Fruit fly (Drosophila melanogaster) whole organism, embryonic: Measurements from ENCODE around the gene CG34297.

Source experiments
- Awh ChIP-seq: fragments of 200-800 bp; sonication (Bioruptor generic); IDR thresholded peaks from 2 replicates; pipeline ENCODE4, ENCODE4 v1.3.6; 2022; ENCODE audit warnings: missing biosample characterization, missing genetic modification characterization
- B-H1 ChIP-seq: fragments of 200-800 bp; sonication (Bioruptor generic); IDR thresholded peaks from 3 replicates; pipeline ENCODE4 v1.3.6; 2022; ENCODE audit warnings: missing biosample characterization, missing genetic modification characterization
- Bgb ChIP-seq: fragments of 200-800 bp; sonication (Bioruptor generic); IDR thresholded peaks from 2 replicates; pipeline ENCODE4 v1.3.6; 2022; ENCODE audit warnings: missing biosample characterization, missing genetic modification characterization; ENCODE audit not compliant: partially characterized antibody
- CG11504 ChIP-seq: fragments of 200-800 bp; sonication (Bioruptor generic); optimal IDR thresholded peaks from 3 replicates; lab custom pipeline; 2019; ENCODE audit warnings: missing biosample characterization, mild to moderate bottlenecking, missing genetic modification characterization, moderate library complexity
- CG12104 ChIP-seq: fragments of 200-800 bp; sonication (Bioruptor generic); optimal IDR thresholded peaks from 3 replicates; lab custom pipeline; 2016; ENCODE audit warnings: missing biosample characterization, missing genetic modification characterization
- CG15514 ChIP-seq: fragments of 200-800 bp; sonication (Bioruptor generic); optimal IDR thresholded peaks from 3 replicates; lab custom pipeline; 2017; ENCODE audit warnings: missing biosample characterization, missing genetic modification characterization, mild to moderate bottlenecking, moderate library complexity, missing genetic modification reagents
- CG15696 ChIP-seq: fragments of 200-800 bp; sonication (Bioruptor generic); optimal IDR thresholded peaks from 2 replicates; lab custom pipeline; 2019; ENCODE audit warnings: missing biosample characterization, mild to moderate bottlenecking, missing genetic modification characterization, moderate library complexity
- CG17829 ChIP-seq: fragments of 200-800 bp; optimal IDR thresholded peaks from 2 replicates; lab custom pipeline; 2019; ENCODE audit warnings: missing biosample characterization, mild to moderate bottlenecking, missing genetic modification characterization, moderate library complexity
- CG2129 ChIP-seq: fragments of 200-800 bp; sonication (Bioruptor generic); IDR thresholded peaks from 2 replicates; pipeline ENCODE4 v1.3.6; 2022; ENCODE audit warnings: missing biosample characterization, missing genetic modification characterization; ENCODE audit not compliant: partially characterized antibody
- CG2199 ChIP-seq: fragments of 200-800 bp; sonication (Bioruptor generic); IDR thresholded peaks from 3 replicates; pipeline ENCODE4 v1.3.6; 2022; ENCODE audit warnings: missing biosample characterization, missing genetic modification characterization
- CG31365 ChIP-seq: fragments of 200-800 bp; sonication (Bioruptor generic); optimal IDR thresholded peaks from 2 replicates; lab custom pipeline; 2018; ENCODE audit warnings: missing biosample characterization, mild to moderate bottlenecking, missing genetic modification characterization
- CG31388 ChIP-seq: fragments of 200-800 bp; sonication (Bioruptor generic); optimal IDR thresholded peaks from 2 replicates; lab custom pipeline; 2016; ENCODE audit warnings: missing biosample characterization, missing genetic modification characterization
- CG33213 ChIP-seq: fragments of 200-800 bp; sonication (Bioruptor generic); optimal IDR thresholded peaks from 3 replicates; lab custom pipeline; 2016; ENCODE audit warnings: missing biosample characterization, missing genetic modification characterization
- CG42726 ChIP-seq: fragments of 200-800 bp; sonication (Bioruptor generic); IDR thresholded peaks from 2 replicates; pipeline ENCODE4 v1.3.6; 2022; ENCODE audit warnings: missing biosample characterization, missing genetic modification characterization; ENCODE audit not compliant: partially characterized antibody
- CG7271 ChIP-seq: fragments of 200-800 bp; sonication (Bioruptor generic); optimal IDR thresholded peaks from 2 replicates; lab custom pipeline; 2018; ENCODE audit warnings: missing biosample characterization, mild to moderate bottlenecking, missing genetic modification characterization, moderate library complexity
- CG8281 ChIP-seq: fragments of 200-800 bp; sonication (Bioruptor generic); optimal IDR thresholded peaks from 2 replicates; lab custom pipeline; 2018; ENCODE audit warnings: missing biosample characterization, mild to moderate bottlenecking, missing genetic modification characterization, moderate library complexity
- CG8290 ChIP-seq, 3 experiments: fragments of 200-800 bp; sonication (Bioruptor generic); optimal IDR thresholded peaks; 2 replicates each; lab custom pipeline; 2016 to 2019; ENCODE audit warnings: missing biosample characterization in 3 of 3, missing genetic modification characterization in 3 of 3, mild to moderate bottlenecking in 2 of 3, moderate library complexity in 1 of 3
- CG8944 ChIP-seq: fragments of 200-800 bp; sonication (Bioruptor generic); optimal IDR thresholded peaks from 3 replicates; lab custom pipeline; 2016; ENCODE audit warnings: missing biosample characterization, missing genetic modification characterization
- CG9817 ChIP-seq: fragments of 200-800 bp; sonication (Bioruptor generic); optimal IDR thresholded peaks from 2 replicates; lab custom pipeline; 2018; ENCODE audit warnings: missing biosample characterization, mild to moderate bottlenecking, missing genetic modification characterization, moderate library complexity
- CoRest ChIP-seq: fragments of 200-800 bp; sonication (Bioruptor generic); optimal IDR thresholded peaks from 3 replicates; lab custom pipeline; 2018; ENCODE audit warnings: missing biosample characterization, mild to moderate bottlenecking, missing genetic modification characterization, moderate library complexity
- Dbx ChIP-seq: fragments of 200-800 bp; sonication (Bioruptor generic); IDR thresholded peaks from 3 replicates; pipeline ENCODE4 v1.3.6; 2022; ENCODE audit warnings: missing biosample characterization, missing genetic modification characterization
- Deaf1 ChIP-seq: fragments of 200-800 bp; optimal IDR thresholded peaks from 3 replicates; lab custom pipeline; 2019; ENCODE audit warnings: missing biosample characterization, mild to moderate bottlenecking, missing genetic modification characterization, moderate library complexity
- Dfd ChIP-seq, 2 experiments: fragments of >200 bp; optimal IDR thresholded peaks; 2 replicates each; lab custom pipeline; 2017; ENCODE audit warnings: missing biosample characterization in 2 of 2, missing genetic modification characterization in 2 of 2
- E2f2 ChIP-seq: fragments of 200-800 bp; sonication (Bioruptor generic); IDR thresholded peaks from 2 replicates; pipeline ENCODE4 v1.3.6; 2022; ENCODE audit warnings: missing biosample characterization, missing genetic modification characterization
- Ets65A ChIP-seq: fragments of 200-800 bp; sonication (Bioruptor generic); peaks from one replicate; lab custom pipeline; 2016; ENCODE audit warnings: missing biosample characterization, missing genetic modification characterization
- HHEX ChIP-seq: fragments of 200-800 bp; sonication (Bioruptor generic); optimal IDR thresholded peaks from 3 replicates; lab custom pipeline; 2017; ENCODE audit warnings: missing biosample characterization, mild to moderate bottlenecking, missing genetic modification characterization, missing genetic modification reagents
- HmgD ChIP-seq: fragments of 200-800 bp; sonication (Bioruptor generic); optimal IDR thresholded peaks from 3 replicates; lab custom pipeline; 2016; ENCODE audit warnings: missing biosample characterization, missing genetic modification characterization
- HmgZ ChIP-seq: fragments of 200-800 bp; sonication (Bioruptor generic); optimal IDR thresholded peaks from 2 replicates; lab custom pipeline; 2018; ENCODE audit warnings: missing biosample characterization, mild to moderate bottlenecking, missing genetic modification characterization
- Lhr ChIP-seq: fragments of 200-800 bp; sonication (Bioruptor generic); optimal IDR thresholded peaks from 3 replicates; lab custom pipeline; 2017; ENCODE audit warnings: mild to moderate bottlenecking, missing biosample characterization, missing genetic modification reagents, missing genetic modification characterization
- Neu2 ChIP-seq: fragments of 200-800 bp; sonication (Bioruptor generic); optimal IDR thresholded peaks from 3 replicates; lab custom pipeline; 2016; ENCODE audit warnings: missing biosample characterization, missing genetic modification characterization, borderline replicate concordance
- Nf-YB ChIP-seq: fragments of 200-800 bp; sonication (Bioruptor generic); optimal IDR thresholded peaks from 3 replicates; lab custom pipeline; 2019; ENCODE audit warnings: missing biosample characterization, mild to moderate bottlenecking, missing genetic modification characterization, moderate library complexity
- Nf-YC ChIP-seq: fragments of 200-800 bp; optimal IDR thresholded peaks from 3 replicates; lab custom pipeline; 2019; ENCODE audit warnings: missing biosample characterization, mild to moderate bottlenecking, missing genetic modification characterization, moderate library complexity
- Ravus ChIP-seq: fragments of 200-800 bp; sonication (Bioruptor generic); IDR thresholded peaks from 2 replicates; pipeline ENCODE4 v1.3.6; 2022; ENCODE audit warnings: missing biosample characterization, missing genetic modification characterization
- Sox100B ChIP-seq: fragments of 200-800 bp; sonication (Bioruptor generic); optimal IDR thresholded peaks from 3 replicates; lab custom pipeline; 2018; ENCODE audit warnings: missing biosample characterization, mild to moderate bottlenecking, missing genetic modification characterization
- amos ChIP-seq: fragments of 200-800 bp; sonication (Bioruptor generic); IDR thresholded peaks from 2 replicates; pipeline ENCODE4 v1.3.6; 2022; ENCODE audit warnings: missing biosample characterization, missing genetic modification characterization; ENCODE audit not compliant: partially characterized antibody
- bbx ChIP-seq: fragments of 200-800 bp; sonication (Bioruptor generic); IDR thresholded peaks from 2 replicates; pipeline ENCODE4 v1.3.6; 2022; ENCODE audit warnings: missing biosample characterization, missing genetic modification characterization; ENCODE audit not compliant: partially characterized antibody
- emc ChIP-seq: fragments of 200-800 bp; sonication (Bioruptor generic); optimal IDR thresholded peaks from 2 replicates; lab custom pipeline; 2016; ENCODE audit warnings: missing biosample characterization, missing genetic modification characterization
- eve ChIP-seq, 2 experiments: fragments of >200 bp; optimal IDR thresholded peaks; 2 replicates each; lab custom pipeline; 2017; ENCODE audit warnings: missing biosample characterization in 2 of 2, missing genetic modification characterization in 2 of 2
- gem ChIP-seq: fragments of 200-800 bp; sonication (Bioruptor generic); optimal IDR thresholded peaks from 2 replicates; lab custom pipeline; 2019; ENCODE audit warnings: missing biosample characterization, mild to moderate bottlenecking, missing genetic modification characterization, moderate library complexity
- gfzf ChIP-seq: fragments of 200-800 bp; sonication (Bioruptor generic); optimal IDR thresholded peaks from 2 replicates; lab custom pipeline; 2016; ENCODE audit warnings: missing biosample characterization, mild to moderate bottlenecking, missing genetic modification characterization, moderate library complexity
- jigr1 ChIP-seq: fragments of 200-800 bp; sonication (Bioruptor generic); IDR thresholded peaks from 3 replicates; pipeline ENCODE4 v1.3.6; 2022; ENCODE audit warnings: missing biosample characterization, missing genetic modification characterization
- lola ChIP-seq, 3 experiments: fragments of >200 bp in 2 of 3; fragments of 200-800 bp in 1 of 3; sonication (Bioruptor generic) in 1 of 3; optimal IDR thresholded peaks; 2 replicates each; lab custom pipeline; 2017 to 2019; ENCODE audit warnings: missing biosample characterization in 3 of 3, missing genetic modification characterization in 3 of 3, mild to moderate bottlenecking in 1 of 3, moderate library complexity in 1 of 3
- odd ChIP-seq: fragments of 200-800 bp; sonication (Bioruptor generic); optimal IDR thresholded peaks from 2 replicates; lab custom pipeline; 2017; ENCODE audit warnings: missing biosample characterization, mild to moderate bottlenecking, missing genetic modification characterization
- slp2 ChIP-seq: fragments of 200-800 bp; sonication (Bioruptor generic); optimal IDR thresholded peaks from 2 replicates; lab custom pipeline; 2016; ENCODE audit warnings: missing biosample characterization, missing genetic modification characterization
- tin ChIP-seq: fragments of 200-800 bp; sonication (Bioruptor generic); optimal IDR thresholded peaks from 3 replicates; lab custom pipeline; 2016; ENCODE audit warnings: missing biosample characterization, missing genetic modification characterization
- twi ChIP-seq: fragments of 200-800 bp; optimal IDR thresholded peaks from 2 replicates; lab custom pipeline; 2019; ENCODE audit warnings: missing biosample characterization, mild to moderate bottlenecking, missing genetic modification characterization, moderate library complexity
- unc-4 ChIP-seq: fragments of 200-800 bp; sonication (Bioruptor generic); IDR thresholded peaks from 2 replicates; pipeline ENCODE4 v1.3.6; 2022; ENCODE audit warnings: missing biosample characterization, missing genetic modification characterization; ENCODE audit not compliant: partially characterized antibody
- wek ChIP-seq: fragments of 200-800 bp; sonication (Bioruptor generic); optimal IDR thresholded peaks from 3 replicates; lab custom pipeline; 2018; ENCODE audit warnings: missing biosample characterization, mild to moderate bottlenecking, missing genetic modification characterization, moderate library complexity
- zfh1 ChIP-seq: fragments of 200-800 bp; sonication (Bioruptor generic); IDR thresholded peaks from 3 replicates; pipeline ENCODE4 v1.3.6; 2022; ENCODE audit warnings: missing biosample characterization, missing genetic modification characterization

CG34297 gene

dm6 chr3R:6780004-6780403 lies 32.2 kb upstream of the CG34297 start (continued):
- no peak for TF ChIP-seq Nf-YC (tag; lab: Kevin White, UChicago)
- TF ChIP-seq zfh1 (GFP tag; lab: Robert Waterston, UW) = no peak
- TF ChIP-seq emc (GFP tag; lab: Kevin White, UChicago) = no peak
- TF ChIP-seq Lhr (GFP tag; lab: Kevin White, UChicago) = peak; percentile 67
- no peak for TF ChIP-seq CG2129 (GFP tag; lab: Robert Waterston, UW)
- TF ChIP-seq CG8290 (GFP tag; optimal IDR thresholded peaks at IDR 0.05; lab: Kevin White, UChicago) = peak; percentile 33
- no peak for TF ChIP-seq CG8290 (tag; optimal IDR thresholded peaks at IDR 0.05; lab: Kevin White, UChicago)
- no peak for TF ChIP-seq E2f2
- TF ChIP-seq Sox100B (GFP tag; lab: Kevin White, UChicago) = no peak
- no peak for TF ChIP-seq Deaf1 (tag; lab: Kevin White, UChicago)
- TF ChIP-seq Awh = no peak
- TF ChIP-seq gfzf (GFP tag; lab: Kevin White, UChicago) = no peak
- TF ChIP-seq CG15696 (tag; lab: Kevin White, UChicago) = peak; percentile 4
- no peak for TF ChIP-seq CG15514 (GFP tag; lab: Kevin White, UChicago)
- TF ChIP-seq CG31388 (GFP tag; lab: Kevin White, UChicago) = no peak
- peak; percentile 24 for TF ChIP-seq CG7271 (tag; lab: Kevin White, UChicago)
- no peak for TF ChIP-seq Ravus (GFP tag; lab: Robert Waterston, UW)
- no peak for TF ChIP-seq Dbx (GFP tag; lab: Robert Waterston, UW)
- TF ChIP-seq CG8944 (GFP tag; lab: Kevin White, UChicago) = no peak
- TF ChIP-seq slp2 (GFP tag; lab: Kevin White, UChicago) = no peak
- TF ChIP-seq amos (GFP tag; lab: Robert Waterston, UW) = peak; percentile 67; the same call in 1 of the 2 replicates
- TF ChIP-seq odd (GFP tag; lab: Kevin White, UChicago) = no peak
- no peak for TF ChIP-seq Neu2 (GFP tag; lab: Kevin White, UChicago)
- peak; percentile 97 for TF ChIP-seq CG31365 (tag; lab: Kevin White, UChicago)
- TF ChIP-seq CG12104 = no peak
- no peak for TF ChIP-seq B-H1 (GFP tag; lab: Robert Waterston, UW)
- no peak for TF ChIP-seq eve (GFP tag; optimal IDR thresholded peaks at IDR 0.05; lab: Kevin White, UChicago)
- peak; percentile 81 for TF ChIP-seq CG11504 (tag; lab: Kevin White, UChicago)
- TF ChIP-seq Ets65A (GFP tag; lab: Kevin White, UChicago) = peak; percentile 72
- peak; percentile 54; the same call in 1 of the 2 replicates for TF ChIP-seq CG42726 (GFP tag; lab: Robert Waterston, UW)
- TF ChIP-seq wek = no peak
- TF ChIP-seq CG33213 (GFP tag; lab: Kevin White, UChicago) = peak; percentile 38
- no peak for TF ChIP-seq jigr1
- peak; percentile 83; the same call in 2 of the 3 replicates for TF ChIP-seq CG2199 (GFP tag; lab: Robert Waterston, UW)
- peak; percentile 40 for TF ChIP-seq HmgD (GFP tag; lab: Kevin White, UChicago)
- TF ChIP-seq CoRest (tag; lab: Kevin White, UChicago) = peak; percentile 3
- no peak for TF ChIP-seq tin (GFP tag; lab: Kevin White, UChicago)
- peak in 1 of 2 experiments; percentile 10 for TF ChIP-seq Dfd (GFP tag; optimal IDR thresholded peaks at IDR 0.05; lab: Kevin White, UChicago)
- no peak for TF ChIP-seq unc-4 (GFP tag; lab: Robert Waterston, UW)
- TF ChIP-seq Nf-YB (GFP tag; lab: Kevin White, UChicago) = no peak
- peak in 1 of 3 experiments; percentile 6 for TF ChIP-seq lola (GFP tag; optimal IDR thresholded peaks at IDR 0.05; lab: Kevin White, UChicago)
- 0 out of 2 replicates have a peak, but pooled peaks have one; percentile 59 for TF ChIP-seq Bgb (GFP tag; lab: Robert Waterston, UW)
- peak; percentile 6 for TF ChIP-seq gem (tag; lab: Kevin White, UChicago)
- TF ChIP-seq CG8281 = no peak
- no peak for TF ChIP-seq HHEX (GFP tag; lab: Kevin White, UChicago)
- peak; percentile 27 for TF ChIP-seq CG17829 (tag; lab: Kevin White, UChicago)
- peak; percentile 24 for TF ChIP-seq HmgZ (tag; lab: Kevin White, UChicago)
- no peak for TF ChIP-seq twi (tag; lab: Kevin White, UChicago)
- no peak for TF ChIP-seq bbx (GFP tag; lab: Robert Waterston, UW)
- TF ChIP-seq CG9817 (tag; lab: Kevin White, UChicago) = no peak
